Worm (Caenorhabditis elegans) whole organism, L2 larva: ENCODE results near the gene T28A11.3.

Source experiments
- C34F6.9 ChIP-seq: fragments of 150-350 bp; optimal IDR thresholded peaks from 2 replicates; lab custom pipeline; 2014; ENCODE audit warnings: missing biosample characterization, missing genetic modification characterization
- F13H6.1 ChIP-seq: sonication (generic microtip); optimal IDR thresholded peaks from 2 replicates; lab custom pipeline; 2016; ENCODE audit warnings: missing genetic modification characterization, missing compliant biosample characterization
- R02D3.7 ChIP-seq: fragments of 150-350 bp; optimal IDR thresholded peaks from 2 replicates; lab custom pipeline; 2014; ENCODE audit warnings: missing biosample characterization, missing genetic modification characterization
- Y55F3AM.14 ChIP-seq: fragments of 200-800 bp; sonication (Bioruptor generic); optimal IDR thresholded peaks from 2 replicates; lab custom pipeline; 2018; ENCODE audit warnings: mild to moderate bottlenecking, missing genetic modification characterization, missing compliant biosample characterization
- ZK546.5 ChIP-seq: sonication (generic microtip); optimal IDR thresholded peaks from 2 replicates; lab custom pipeline; 2017; ENCODE audit warnings: missing biosample characterization, missing genetic modification characterization
- alr-1 ChIP-seq: fragments of 150-350 bp; optimal IDR thresholded peaks from 2 replicates; lab custom pipeline; 2014; ENCODE audit warnings: missing biosample characterization, missing genetic modification characterization
- aly-2 ChIP-seq: fragments of 150-350 bp; optimal IDR thresholded peaks from 2 replicates; lab custom pipeline; 2014; ENCODE audit warnings: missing biosample characterization, missing genetic modification characterization
- ama-1 ChIP-seq: fragments of 150-350 bp; optimal IDR thresholded peaks from 2 replicates; lab custom pipeline; 2018; ENCODE audit warnings: inconsistent platforms
- blmp-1 ChIP-seq: sonication (generic microtip); optimal IDR thresholded peaks from 2 replicates; lab custom pipeline; 2017; ENCODE audit warnings: missing genetic modification characterization, mild to moderate bottlenecking, missing compliant biosample characterization, antibody characterized with exemption, moderate library complexity; ENCODE audit not compliant: insufficient read depth
- ceh-16 ChIP-seq: fragments of 150-350 bp; optimal IDR thresholded peaks from 2 replicates; lab custom pipeline; 2014; ENCODE audit warnings: missing biosample characterization, missing genetic modification characterization
- ceh-82 ChIP-seq: fragments of 150-350 bp; optimal IDR thresholded peaks from 2 replicates; lab custom pipeline; 2014; ENCODE audit warnings: missing biosample characterization, missing genetic modification characterization
- crh-2 ChIP-seq: sonication (generic microtip); optimal IDR thresholded peaks from 2 replicates; lab custom pipeline; 2017; ENCODE audit warnings: missing biosample characterization, missing genetic modification characterization
- dmd-4 ChIP-seq: sonication (generic microtip); optimal IDR thresholded peaks from 2 replicates; lab custom pipeline; 2017; ENCODE audit warnings: missing biosample characterization, missing genetic modification characterization
- egl-27 ChIP-seq: sonication (generic microtip); optimal IDR thresholded peaks from 3 replicates; lab custom pipeline; 2017; ENCODE audit warnings: missing biosample characterization, missing genetic modification reagents, missing genetic modification characterization
- elt-1 ChIP-seq: fragments of 150-350 bp; optimal IDR thresholded peaks from 2 replicates; lab custom pipeline; 2014; ENCODE audit warnings: missing biosample characterization, missing genetic modification characterization
- elt-3 ChIP-seq: sonication (generic microtip); optimal IDR thresholded peaks from 2 replicates; lab custom pipeline; 2017; ENCODE audit warnings: missing biosample characterization, missing genetic modification characterization
- fos-1 ChIP-seq: fragments of 150-350 bp; optimal IDR thresholded peaks from 2 replicates; lab custom pipeline; 2014; ENCODE audit warnings: missing biosample characterization, missing genetic modification characterization
- gmeb-1 ChIP-seq: fragments of 150-350 bp; optimal IDR thresholded peaks from 2 replicates; lab custom pipeline; 2014; ENCODE audit warnings: missing biosample characterization, missing genetic modification characterization
- lin-11 ChIP-seq: fragments of 150-350 bp; sonication (generic microtip); optimal IDR thresholded peaks from 2 replicates; lab custom pipeline; 2014; ENCODE audit warnings: missing biosample characterization, missing genetic modification characterization, inconsistent platforms, mixed read lengths
- lin-13 ChIP-seq: fragments of 150-350 bp; optimal IDR thresholded peaks from 2 replicates; lab custom pipeline; 2014; ENCODE audit warnings: missing biosample characterization, missing genetic modification reagents, missing genetic modification characterization
- lin-39 ChIP-seq: fragments of 150-350 bp; optimal IDR thresholded peaks from 2 replicates; lab custom pipeline; 2014; ENCODE audit warnings: missing biosample characterization, missing genetic modification reagents, missing genetic modification characterization
- lsy-2 ChIP-seq, 2 experiments: fragments of 150-350 bp in 1 of 2; sonication (generic microtip) in 1 of 2; optimal IDR thresholded peaks; 2 replicates each; lab custom pipeline; 2014 to 2017; ENCODE audit warnings: missing biosample characterization in 2 of 2, missing genetic modification characterization in 2 of 2
- mab-5 ChIP-seq: fragments of 150-350 bp; optimal IDR thresholded peaks from 2 replicates; lab custom pipeline; 2014; ENCODE audit warnings: missing biosample characterization, missing genetic modification characterization
- mbf-1 ChIP-seq: sonication (generic microtip); optimal IDR thresholded peaks from 2 replicates; lab custom pipeline; 2017; ENCODE audit warnings: missing biosample characterization, missing genetic modification characterization
- mdl-1 ChIP-seq, 2 experiments: fragments of 150-350 bp in 1 of 2; sonication (generic microtip) in 1 of 2; optimal IDR thresholded peaks; 2 replicates each; lab custom pipeline; 2017; ENCODE audit warnings: missing biosample characterization in 2 of 2, missing genetic modification characterization in 2 of 2
- nhr-10 ChIP-seq: sonication (generic microtip); optimal IDR thresholded peaks from 2 replicates; lab custom pipeline; 2017; ENCODE audit warnings: missing biosample characterization, missing genetic modification characterization
- nhr-11 ChIP-seq: fragments of 150-350 bp; optimal IDR thresholded peaks from 2 replicates; lab custom pipeline; 2014; ENCODE audit warnings: missing biosample characterization, missing genetic modification characterization
- nhr-12 ChIP-seq: fragments of 150-350 bp; optimal IDR thresholded peaks from 2 replicates; lab custom pipeline; 2014; ENCODE audit warnings: missing biosample characterization, missing genetic modification characterization
- nhr-129 ChIP-seq: fragments of 150-350 bp; optimal IDR thresholded peaks from 2 replicates; lab custom pipeline; 2014; ENCODE audit warnings: missing biosample characterization, missing genetic modification characterization
- nhr-21 ChIP-seq: fragments of 150-350 bp; optimal IDR thresholded peaks from 2 replicates; lab custom pipeline; 2014; ENCODE audit warnings: missing biosample characterization, missing genetic modification characterization
- nhr-23 ChIP-seq: fragments of 150-350 bp; optimal IDR thresholded peaks from 2 replicates; lab custom pipeline; 2014; ENCODE audit warnings: missing biosample characterization, missing genetic modification reagents, missing genetic modification characterization
- nhr-237 ChIP-seq: fragments of 150-350 bp; optimal IDR thresholded peaks from 2 replicates; lab custom pipeline; 2014; ENCODE audit warnings: missing biosample characterization, missing genetic modification characterization
- nhr-25 ChIP-seq: fragments of 150-350 bp; sonication (generic microtip); optimal IDR thresholded peaks from 3 replicates; lab custom pipeline; 2014; ENCODE audit warnings: missing biosample characterization, missing genetic modification characterization
- nhr-6 ChIP-seq: fragments of 150-350 bp; optimal IDR thresholded peaks from 2 replicates; lab custom pipeline; 2014; ENCODE audit warnings: missing biosample characterization, missing genetic modification characterization
- nhr-77 ChIP-seq: fragments of 150-350 bp; optimal IDR thresholded peaks from 2 replicates; lab custom pipeline; 2014; ENCODE audit warnings: missing biosample characterization, missing genetic modification characterization
- peb-1 ChIP-seq: fragments of 150-350 bp; optimal IDR thresholded peaks from 2 replicates; lab custom pipeline; 2014; ENCODE audit warnings: missing biosample characterization, missing genetic modification characterization
- sem-4 ChIP-seq: fragments of 150-350 bp; optimal IDR thresholded peaks from 2 replicates; lab custom pipeline; 2014; ENCODE audit warnings: missing biosample characterization, missing genetic modification reagents, missing genetic modification characterization
- skn-1 ChIP-seq: sonication (generic microtip); optimal IDR thresholded peaks from 2 replicates; lab custom pipeline; 2017; ENCODE audit warnings: missing biosample characterization, missing genetic modification characterization
- sma-3 ChIP-seq: sonication (generic microtip); optimal IDR thresholded peaks from 2 replicates; lab custom pipeline; 2016; ENCODE audit warnings: missing genetic modification reagents, missing genetic modification characterization, missing compliant biosample characterization
- sma-9 ChIP-seq, 2 experiments: fragments of 150-350 bp in 1 of 2; sonication (generic microtip) in 1 of 2; optimal IDR thresholded peaks; 2 replicates each; lab custom pipeline; 2014 to 2016; ENCODE audit warnings: missing genetic modification characterization in 2 of 2, mild to moderate bottlenecking in 1 of 2, missing biosample characterization in 1 of 2, missing compliant biosample characterization in 1 of 2, missing genetic modification reagents in 1 of 2, moderate library complexity in 1 of 2
- snpc-4 ChIP-seq: fragments of 150-350 bp; optimal IDR thresholded peaks from 2 replicates; lab custom pipeline; 2014; ENCODE audit warnings: missing biosample characterization, missing genetic modification characterization
- unc-39 ChIP-seq: fragments of 150-350 bp; optimal IDR thresholded peaks from 2 replicates; lab custom pipeline; 2014; ENCODE audit warnings: missing biosample characterization, missing genetic modification characterization
- unc-55 ChIP-seq: fragments of 150-350 bp; sonication (generic microtip); optimal IDR thresholded peaks from 3 replicates; lab custom pipeline; 2014; ENCODE audit warnings: missing biosample characterization, missing genetic modification reagents, missing genetic modification characterization
- unc-62 ChIP-seq: fragments of 150-350 bp; optimal IDR thresholded peaks from 2 replicates; lab custom pipeline; 2014; ENCODE audit warnings: missing biosample characterization, missing genetic modification reagents, missing genetic modification characterization
- zag-1 ChIP-seq: fragments of 150-350 bp; optimal IDR thresholded peaks from 2 replicates; lab custom pipeline; 2014; ENCODE audit warnings: missing biosample characterization, missing genetic modification characterization
- ztf-1 ChIP-seq: fragments of 200-800 bp; sonication (Bioruptor generic); conservative IDR thresholded peaks from 2 replicates; pipeline ENCODE4 v1.3.6; 2022; ENCODE audit warnings: missing genetic modification characterization, missing compliant biosample characterization
- ztf-11 ChIP-seq: sonication (generic microtip); optimal IDR thresholded peaks from 2 replicates; lab custom pipeline; 2017; ENCODE audit warnings: missing biosample characterization, missing genetic modification characterization
- ztf-4 ChIP-seq: fragments of 150-350 bp; optimal IDR thresholded peaks from 2 replicates; lab custom pipeline; 2014; ENCODE audit warnings: missing biosample characterization, missing genetic modification characterization

Gene T28A11.3

DNA sequence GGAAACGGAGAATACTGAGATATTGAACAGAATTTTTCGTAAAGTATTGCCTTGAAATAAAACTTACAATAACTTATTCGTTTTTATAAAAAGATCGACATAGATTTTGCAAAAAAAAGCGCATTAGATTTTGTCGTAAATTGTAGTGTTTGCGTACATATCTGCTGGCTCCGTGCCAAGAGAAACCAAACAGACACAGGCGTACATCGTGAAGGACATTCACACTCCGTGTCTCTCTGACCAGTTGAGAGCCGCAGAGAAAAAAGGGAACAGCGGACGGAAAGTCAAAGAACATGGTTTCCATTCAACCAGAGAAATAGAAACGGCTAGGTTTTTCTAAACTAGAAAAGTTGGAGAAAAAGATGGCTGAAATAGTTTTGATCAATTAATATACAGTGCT is 40.2 kb downstream of the T28A11.3 start, which contains the start of gene arrd-19:
Gene arrd-19, minus strand, starts transcription at position 209 of the 400 bp plus-strand sequence.
- TF ChIP-seq ztf-4: peak; percentile 40
- TF ChIP-seq elt-1 (tag; lab: Kevin White, UChicago): no peak
- TF ChIP-seq egl-27 (tag; lab: Kevin White, UChicago): peak; percentile 78
- peak; percentile 47 for TF ChIP-seq gmeb-1 (tag; lab: Kevin White, UChicago)
- TF ChIP-seq nhr-6: peak; percentile 76
- peak; percentile 64 for TF ChIP-seq zag-1
- TF ChIP-seq unc-39: no peak
- peak; percentile 72 for TF ChIP-seq sma-3
- no peak for TF ChIP-seq Y55F3AM.14 (GFP tag; lab: Kevin White, UChicago)
- no peak for TF ChIP-seq alr-1
- TF ChIP-seq nhr-25 (tag; lab: Kevin White, UChicago): peak; percentile 84
- no peak for TF ChIP-seq peb-1 (tag; lab: Kevin White, UChicago)
- no peak for TF ChIP-seq R02D3.7 (tag; lab: Kevin White, UChicago)
- TF ChIP-seq sem-4 (tag; lab: Kevin White, UChicago): peak; percentile 64
- peak; percentile 68 for TF ChIP-seq blmp-1 (tag; lab: Kevin White, UChicago)
- TF ChIP-seq nhr-129 (tag; lab: Kevin White, UChicago): peak; percentile 80
- TF ChIP-seq unc-62: no peak
- no peak for TF ChIP-seq lin-39
- TF ChIP-seq ceh-16 (tag; lab: Kevin White, UChicago): no peak
- peak; percentile 31 for TF ChIP-seq snpc-4
- peak; percentile 58 to 65 for TF ChIP-seq mdl-1 (tag; optimal IDR thresholded peaks at IDR 0.05; lab: Kevin White, UChicago)
- no peak for TF ChIP-seq ZK546.5 (tag; lab: Kevin White, UChicago)
- TF ChIP-seq skn-1 (tag; lab: Kevin White, UChicago): no peak
- no peak for TF ChIP-seq ztf-11 (tag; lab: Kevin White, UChicago)
- no peak for TF ChIP-seq nhr-11 (tag; lab: Kevin White, UChicago)
- TF ChIP-seq lin-11 (tag; lab: Kevin White, UChicago): peak; percentile 24
- TF ChIP-seq ztf-1 (GFP tag; lab: Robert Waterston, UW): no peak
- TF ChIP-seq unc-55 (GFP tag; lab: Kevin White, UChicago): peak; percentile 69
- TF ChIP-seq lin-13 (GFP tag; lab: Kevin White, UChicago): peak; percentile 76
- peak; percentile 72 for TF ChIP-seq fos-1
- TF ChIP-seq lsy-2 (tag; optimal IDR thresholded peaks at IDR 0.05; lab: Kevin White, UChicago): peak; percentile 41 to 88
- peak; percentile 82 for TF ChIP-seq nhr-21 (tag; lab: Kevin White, UChicago)
- TF ChIP-seq mbf-1: no peak
- no peak for TF ChIP-seq mab-5 (tag; lab: Kevin White, UChicago)
- TF ChIP-seq nhr-77 (tag; lab: Kevin White, UChicago): no peak
- TF ChIP-seq nhr-237: no peak
- TF ChIP-seq nhr-10: no peak
- peak; percentile 91 for TF ChIP-seq C34F6.9 (tag; lab: Kevin White, UChicago)
- TF ChIP-seq sma-9 (GFP tag; optimal IDR thresholded peaks at IDR 0.05; lab: Kevin White, UChicago): peak; percentile 98
- no peak for TF ChIP-seq sma-9 (tag; optimal IDR thresholded peaks at IDR 0.05; lab: Kevin White, UChicago)
- TF ChIP-seq ama-1: no peak
- no peak for TF ChIP-seq dmd-4
- no peak for TF ChIP-seq nhr-23
- peak; percentile 91 for TF ChIP-seq F13H6.1 (tag; lab: Kevin White, UChicago)
- TF ChIP-seq crh-2 (tag; lab: Kevin White, UChicago): peak; percentile 80
- no peak for TF ChIP-seq aly-2 (tag; lab: Kevin White, UChicago)
- no peak for TF ChIP-seq nhr-12 (tag; lab: Kevin White, UChicago)
- TF ChIP-seq ceh-82 (tag; lab: Kevin White, UChicago): no peak
- TF ChIP-seq elt-3 (tag; lab: Kevin White, UChicago): no peak
